Fruit fly (Drosophila melanogaster) whole organism: ENCODE data around the gene CG31111.

ENCODE experiments used
- CG8478 ChIP-seq: fragments of >200 bp; optimal IDR thresholded peaks from 2 replicates; lab custom pipeline; 2018; ENCODE audit warnings: inconsistent platforms
- psq ChIP-seq: fragments of >200 bp; optimal IDR thresholded peaks from 2 replicates; lab custom pipeline; 2017
- usp ChIP-seq: fragments of >200 bp; optimal IDR thresholded peaks from 2 replicates; lab custom pipeline; 2017; ENCODE audit warnings: missing biosample characterization, missing genetic modification characterization, mixed read lengths

dm6 chr3R:25047504-25047903 lies 8.5 kb downstream of the CG31111 start, which contains the start of gene CG11790:
- no peak for TF ChIP-seq CG8478 (lab: Kevin White, UChicago)
- TF ChIP-seq usp = no peak
- TF ChIP-seq psq (lab: Kevin White, UChicago) = no peak
